Fruit fly (Drosophila melanogaster) S2 (cell line): ENCODE data around the gene Mettl3.

Source experiments
- CG8478 ChIP-seq: fragments of >200 bp; optimal IDR thresholded peaks from 2 replicates; lab custom pipeline; 2018
- CTCF ChIP-seq, 2 experiments: fragments of >200 bp; optimal IDR thresholded peaks; 2 replicates each; lab custom pipeline; 2018

- no peak for TF ChIP-seq CG8478 (lab: Kevin White, UChicago)
- TF ChIP-seq CTCF (optimal IDR thresholded peaks at IDR 0.05; lab: Kevin White, UChicago), result no peak
These were observed 5.5 kb upstream of the Mettl3 start for dm6 chr3R:24026503-24026902.
